Fruit fly (Drosophila melanogaster): Measurements from ENCODE around the gene CG10903.

dm6 chr3R:8040843-8041242 is 10.6 kb downstream of the CG10903 start, which contains the start of gene CG43060:
- TF ChIP-seq CTCF (optimal IDR thresholded peaks at IDR 0.05) (no peak), CG8478 (optimal IDR thresholded peaks at IDR 0.05) (no peak)
